Fruit fly (Drosophila melanogaster) S2 (cell line): ENCODE data around the gene Vps26.

Experiments used
- CG8478 ChIP-seq: fragments of >200 bp; optimal IDR thresholded peaks from 2 replicates; lab custom pipeline; 2018
- CTCF ChIP-seq, 2 experiments: fragments of >200 bp; optimal IDR thresholded peaks; 2 replicates each; lab custom pipeline; 2018

- TF ChIP-seq CG8478 (lab: Kevin White, UChicago) (no peak), CTCF (optimal IDR thresholded peaks at IDR 0.05; lab: Kevin White, UChicago) (no peak)
These were observed 14.8 kb upstream of the Vps26 start, which contains the start of gene Lamtor5 for dm6 chrX:1858867-1859266.
